Worm (Caenorhabditis elegans) whole organism, midembryonic: ENCODE results near the gene lon-2.

Source experiments
- T22C8.4 ChIP-seq: fragments of 200-800 bp; sonication (Bioruptor generic); IDR thresholded peaks from 2 replicates; pipeline ENCODE4 v1.3.6; 2022; ENCODE audit warnings: missing genetic modification characterization, missing compliant biosample characterization
- cog-1 ChIP-seq: sonication (generic microtip); optimal IDR thresholded peaks from 2 replicates; lab custom pipeline; 2016; ENCODE audit warnings: missing genetic modification characterization, missing compliant biosample characterization
- flt-1 ChIP-seq: fragments of 200-800 bp; sonication (Bioruptor generic); IDR thresholded peaks from 2 replicates; pipeline ENCODE4 v1.3.6; 2022; ENCODE audit warnings: missing genetic modification characterization, missing compliant biosample characterization
- klf-2 ChIP-seq: fragments of 200-800 bp; sonication (Bioruptor generic); conservative IDR thresholded peaks from 2 replicates; pipeline ENCODE4 v1.3.6; 2022; ENCODE audit warnings: missing genetic modification reagents, missing genetic modification characterization, missing compliant biosample characterization
- med-1 ChIP-seq: sonication (generic microtip); optimal IDR thresholded peaks from 2 replicates; lab custom pipeline; 2017; ENCODE audit warnings: missing genetic modification characterization, mild to moderate bottlenecking, missing compliant biosample characterization, antibody characterized with exemption, missing genetic modification reagents; ENCODE audit not compliant: insufficient read depth
- ref-1 ChIP-seq: fragments of 200-800 bp; sonication (Bioruptor generic); conservative IDR thresholded peaks from 2 replicates; pipeline ENCODE4 v1.3.6; 2022; ENCODE audit warnings: missing genetic modification reagents, missing genetic modification characterization, missing compliant biosample characterization
- tab-1 ChIP-seq: fragments of 200-800 bp; sonication (Bioruptor generic); IDR thresholded peaks from 2 replicates; pipeline ENCODE4 v1.3.6; 2022; ENCODE audit warnings: missing genetic modification characterization, missing compliant biosample characterization
- ztf-23 ChIP-seq: fragments of 200-800 bp; sonication (Bioruptor generic); IDR thresholded peaks from 2 replicates; pipeline ENCODE4 v1.3.6; 2022; ENCODE audit warnings: missing genetic modification reagents, missing genetic modification characterization, missing compliant biosample characterization
- ztf-29 ChIP-seq: fragments of 200-800 bp; sonication (Bioruptor generic); IDR thresholded peaks from 2 replicates; pipeline ENCODE4 v1.3.6; 2022; ENCODE audit warnings: missing genetic modification reagents, missing genetic modification characterization, missing compliant biosample characterization

lon-2 gene

ce11 chrX:4698271-4698670, 50.6 kb downstream of the lon-2 start:
- no peak for TF ChIP-seq flt-1 (GFP tag; lab: Robert Waterston, UW)
- no peak for TF ChIP-seq med-1 (GFP tag; lab: Kevin White, UChicago)
- TF ChIP-seq tab-1 (GFP tag; lab: Robert Waterston, UW), result no peak
- TF ChIP-seq ref-1 (GFP tag; lab: Robert Waterston, UW), result no peak

- TF ChIP-seq klf-2 (GFP tag; lab: Robert Waterston, UW), result no peak
- TF ChIP-seq ztf-23 (GFP tag; lab: Robert Waterston, UW), result no peak
- TF ChIP-seq flt-1 (GFP tag; lab: Robert Waterston, UW), result no peak
- no peak for TF ChIP-seq tab-1 (GFP tag; lab: Robert Waterston, UW)
- no peak for TF ChIP-seq ref-1 (GFP tag; lab: Robert Waterston, UW)
- no peak for TF ChIP-seq T22C8.4 (GFP tag; lab: Robert Waterston, UW)
- TF ChIP-seq ztf-29 (GFP tag; lab: Robert Waterston, UW), result no peak
- TF ChIP-seq med-1 (GFP tag; lab: Kevin White, UChicago), result no peak
- TF ChIP-seq cog-1 (tag; lab: Kevin White, UChicago), result no peak
These were observed 54.1 kb downstream of the lon-2 start for ce11 chrX:4694611-4695370.

ce11 chrX:4691148-4691773, 57.6 kb downstream of the lon-2 start, which contains the start of gene K02G10.5:
Gene K02G10.5, minus strand, starts transcription at chrX:4691198.
- TF ChIP-seq T22C8.4 (GFP tag; lab: Robert Waterston, UW), result no peak
